Worm (Caenorhabditis elegans) whole organism, early embryonic: ENCODE data around the gene B0198.3.

Experiments used
- B0310.2 ChIP-seq: sonication (generic microtip); optimal IDR thresholded peaks from 2 replicates; lab custom pipeline; 2016; ENCODE audit warnings: mild to moderate bottlenecking, missing genetic modification characterization, missing compliant biosample characterization
- F13C5.2 ChIP-seq: sonication (generic microtip); optimal IDR thresholded peaks from 2 replicates; lab custom pipeline; 2017; ENCODE audit warnings: mild to moderate bottlenecking, missing genetic modification characterization, inconsistent platforms, missing compliant biosample characterization
- aly-1 ChIP-seq: sonication (generic microtip); optimal IDR thresholded peaks from 2 replicates; lab custom pipeline; 2016; ENCODE audit warnings: missing genetic modification characterization, missing compliant biosample characterization
- ama-1 ChIP-seq: fragments of 150-350 bp; optimal IDR thresholded peaks from 2 replicates; lab custom pipeline; 2014
- ceh-13 ChIP-seq: fragments of 200-800 bp; sonication (Bioruptor generic); optimal IDR thresholded peaks from 2 replicates; lab custom pipeline; 2018; ENCODE audit warnings: mild to moderate bottlenecking, missing genetic modification characterization, missing compliant biosample characterization
- ceh-36 ChIP-seq: sonication (generic microtip); optimal IDR thresholded peaks from 2 replicates; lab custom pipeline; 2016; ENCODE audit warnings: missing genetic modification characterization, inconsistent platforms, missing compliant biosample characterization
- ets-7 ChIP-seq: sonication (generic microtip); optimal IDR thresholded peaks from 2 replicates; lab custom pipeline; 2016; ENCODE audit warnings: missing genotype, missing genetic modification characterization, missing compliant biosample characterization
- flt-1 ChIP-seq: fragments of 200-800 bp; sonication (Bioruptor generic); IDR thresholded peaks from 2 replicates; pipeline ENCODE4 v1.3.6; 2022; ENCODE audit warnings: missing genetic modification characterization, missing compliant biosample characterization
- hmbx-1 ChIP-seq: sonication (generic microtip); optimal IDR thresholded peaks from 2 replicates; lab custom pipeline; 2016; ENCODE audit warnings: mild to moderate bottlenecking, missing genetic modification characterization, missing compliant biosample characterization
- hmg-4 ChIP-seq: fragments of 200-800 bp; sonication (Bioruptor generic); optimal IDR thresholded peaks from 2 replicates; lab custom pipeline; 2018; ENCODE audit warnings: mild to moderate bottlenecking, missing genetic modification characterization, missing compliant biosample characterization
- hnd-1 ChIP-seq: sonication (generic microtip); optimal IDR thresholded peaks from 2 replicates; lab custom pipeline; 2016; ENCODE audit warnings: missing genetic modification characterization, missing compliant biosample characterization
- pes-1 ChIP-seq: fragments of 200-800 bp; sonication (Bioruptor generic); IDR thresholded peaks from 2 replicates; pipeline ENCODE4 v1.3.6; 2022; ENCODE audit warnings: missing genetic modification reagents, missing genetic modification characterization, missing compliant biosample characterization
- scrt-1 ChIP-seq: fragments of 200-800 bp; sonication (Bioruptor generic); IDR thresholded peaks from 2 replicates; pipeline ENCODE4 v1.3.6; 2022; ENCODE audit warnings: missing genetic modification characterization, missing compliant biosample characterization
- sea-1 ChIP-seq: fragments of 200-800 bp; sonication (Bioruptor generic); conservative IDR thresholded peaks from 2 replicates; pipeline ENCODE4 v1.3.6; 2022; ENCODE audit warnings: missing genetic modification characterization, missing compliant biosample characterization
- tbx-11 ChIP-seq: fragments of 200-800 bp; sonication (Bioruptor generic); IDR thresholded peaks from 2 replicates; pipeline ENCODE4 v1.3.6; 2022; ENCODE audit warnings: missing genetic modification characterization, missing compliant biosample characterization
- tbx-37 ChIP-seq: fragments of 200-800 bp; sonication (Bioruptor generic); conservative IDR thresholded peaks from 2 replicates; pipeline ENCODE4 v1.3.6; 2022; ENCODE audit warnings: missing genetic modification reagents, missing genetic modification characterization, missing compliant biosample characterization
- tra-4 ChIP-seq: sonication (generic microtip); optimal IDR thresholded peaks from 2 replicates; lab custom pipeline; 2017; ENCODE audit warnings: missing genetic modification characterization, missing compliant biosample characterization

The B0198.3 gene

DNA sequence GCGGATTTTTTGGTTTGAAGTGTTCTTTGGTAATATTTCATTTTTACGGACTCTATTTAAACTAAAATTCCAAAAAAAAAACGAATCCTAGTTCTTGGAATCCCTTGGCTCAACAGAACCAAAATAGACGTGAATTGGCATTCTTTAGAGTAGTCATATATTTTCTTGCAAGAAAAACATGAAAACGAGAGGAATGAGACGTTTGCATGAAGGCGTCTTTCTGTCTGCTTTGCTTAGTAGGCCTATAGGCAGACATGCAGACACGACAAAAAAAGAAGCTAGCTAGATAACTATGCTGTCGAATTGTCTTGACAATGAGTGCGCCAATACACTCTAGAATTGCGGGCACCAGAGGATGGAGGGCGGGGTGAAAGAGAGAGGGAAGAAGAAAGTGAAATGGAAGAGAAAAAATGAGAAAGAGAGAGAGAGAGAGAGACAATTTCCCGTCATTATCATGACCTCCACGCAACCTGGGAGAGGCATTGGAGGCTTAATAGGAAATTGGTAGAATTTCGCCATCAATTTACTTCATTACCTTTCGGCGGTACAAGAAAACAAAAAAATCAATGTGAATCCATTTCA lies 23.8 kb upstream of the B0198.3 start:
- no peak for TF ChIP-seq tbx-37 (GFP tag; lab: Robert Waterston, UW)
- no peak for TF ChIP-seq pes-1 (GFP tag; lab: Robert Waterston, UW)
- no peak for TF ChIP-seq tbx-11 (GFP tag; lab: Robert Waterston, UW)
- no peak for TF ChIP-seq ama-1 (lab: Kevin White, UChicago)
- no peak for TF ChIP-seq hnd-1 (tag; lab: Kevin White, UChicago)
- no peak for TF ChIP-seq B0310.2 (tag; lab: Kevin White, UChicago)
- TF ChIP-seq F13C5.2: no peak
- no peak for TF ChIP-seq aly-1
- no peak for TF ChIP-seq sea-1 (GFP tag; lab: Robert Waterston, UW)
- TF ChIP-seq hmg-4 (GFP tag; lab: Kevin White, UChicago): no peak
- TF ChIP-seq hmbx-1 (tag; lab: Kevin White, UChicago): no peak
- no peak for TF ChIP-seq ceh-36 (tag; lab: Kevin White, UChicago)
- TF ChIP-seq ceh-13 (GFP tag; lab: Kevin White, UChicago): no peak
- TF ChIP-seq scrt-1 (GFP tag; lab: Robert Waterston, UW): no peak

DNA sequence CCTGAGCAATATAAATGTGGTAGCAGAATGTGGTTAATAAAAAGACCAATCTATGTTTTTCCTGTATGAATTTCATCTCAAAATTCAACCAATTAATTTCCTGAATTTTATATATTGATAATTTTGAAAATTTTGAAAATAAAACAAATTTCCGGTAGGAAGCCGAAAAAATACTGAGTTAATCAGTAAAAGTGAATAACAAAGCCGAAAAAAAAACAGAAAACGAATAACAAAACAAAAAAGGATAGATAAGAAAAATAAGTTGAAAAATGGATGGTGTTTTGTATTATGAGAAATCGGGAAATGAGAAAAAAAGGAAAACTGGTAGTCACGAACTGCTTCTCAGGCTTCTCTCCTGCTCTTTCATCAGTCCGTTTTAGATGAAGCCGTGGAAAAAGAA lies 16.9 kb upstream of the B0198.3 start, which contains the start of gene tmem-145:
tmem-145 (minus strand) TSS at position 101 of the 400 bp plus-strand sequence.
- TF ChIP-seq ets-7 (tag; lab: Kevin White, UChicago) (no peak), tbx-37 (GFP tag; lab: Robert Waterston, UW) (no peak), scrt-1 (GFP tag; lab: Robert Waterston, UW) (no peak), aly-1 (no peak), sea-1 (GFP tag; lab: Robert Waterston, UW) (no peak), hnd-1 (tag; lab: Kevin White, UChicago) (no peak), hmg-4 (GFP tag; lab: Kevin White, UChicago) (no peak), tbx-11 (GFP tag; lab: Robert Waterston, UW) (no peak), ama-1 (lab: Kevin White, UChicago) (no peak), pes-1 (GFP tag; lab: Robert Waterston, UW) (no peak), ceh-13 (GFP tag; lab: Kevin White, UChicago) (no peak), hmbx-1 (tag; lab: Kevin White, UChicago) (no peak), flt-1 (no peak), ceh-36 (tag; lab: Kevin White, UChicago) (no peak), tra-4 (no peak), B0310.2 (tag; lab: Kevin White, UChicago) (no peak), F13C5.2 (no peak)

DNA sequence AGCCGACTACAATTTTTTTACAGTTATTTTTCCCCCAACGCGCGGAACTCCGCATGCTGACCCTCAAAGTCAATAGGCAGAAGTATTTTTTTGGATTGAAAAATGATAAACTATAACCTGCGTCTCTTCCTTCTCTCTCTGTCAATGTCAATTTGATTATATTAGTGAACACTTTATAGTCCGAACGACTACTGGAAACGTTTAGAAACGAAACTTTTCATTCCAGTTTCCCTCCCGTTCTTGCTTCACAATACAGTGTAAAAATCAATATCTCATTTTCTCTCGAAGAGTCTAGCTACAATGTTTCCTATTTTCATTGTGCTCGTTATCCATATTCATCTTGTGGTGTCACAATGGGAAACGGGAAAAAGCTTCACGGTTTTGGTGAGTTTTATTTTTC lies 11.4 kb upstream of the B0198.3 start, which contains the start of gene lgc-24:
lgc-24 (plus strand) TSS at position 301 of the 400 bp plus-strand sequence.
- TF ChIP-seq sea-1 (GFP tag; lab: Robert Waterston, UW) (no peak), tbx-11 (GFP tag; lab: Robert Waterston, UW) (no peak), ama-1 (lab: Kevin White, UChicago) (no peak), hmg-4 (GFP tag; lab: Kevin White, UChicago) (no peak)

DNA sequence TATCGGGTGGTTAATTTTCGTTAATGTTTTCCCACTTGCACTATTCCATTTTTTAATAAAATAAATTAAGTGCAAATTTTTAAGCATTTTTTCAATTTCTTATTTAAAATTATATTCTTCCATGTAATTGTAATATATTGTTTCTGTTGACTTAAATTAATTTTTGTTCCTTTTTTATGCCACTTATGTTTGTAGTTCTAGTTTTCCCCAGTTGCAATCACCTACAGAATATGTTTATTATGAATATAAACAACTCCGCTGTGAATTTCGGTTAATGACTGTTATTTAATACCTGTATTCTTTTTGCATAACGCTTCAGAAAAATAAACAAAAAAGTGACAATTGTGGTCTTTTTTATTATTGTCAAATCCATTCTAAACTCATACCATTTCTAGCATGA lies 8.0 kb upstream of the B0198.3 start, which contains the start of gene lgc-23:
lgc-23 (plus strand) TSS at position 301 of the 400 bp plus-strand sequence.
- no peak for TF ChIP-seq tbx-11 (GFP tag; lab: Robert Waterston, UW)
- no peak for TF ChIP-seq tbx-37 (GFP tag; lab: Robert Waterston, UW)
- no peak for TF ChIP-seq ets-7 (tag; lab: Kevin White, UChicago)
- TF ChIP-seq B0310.2 (tag; lab: Kevin White, UChicago): no peak
- TF ChIP-seq aly-1: no peak
- TF ChIP-seq scrt-1 (GFP tag; lab: Robert Waterston, UW): no peak
- no peak for TF ChIP-seq sea-1 (GFP tag; lab: Robert Waterston, UW)
- TF ChIP-seq F13C5.2: no peak
- TF ChIP-seq tra-4: no peak
- TF ChIP-seq hnd-1 (tag; lab: Kevin White, UChicago): no peak
- TF ChIP-seq flt-1: no peak
- TF ChIP-seq ama-1 (lab: Kevin White, UChicago): no peak
- no peak for TF ChIP-seq ceh-36 (tag; lab: Kevin White, UChicago)
- no peak for TF ChIP-seq hmbx-1 (tag; lab: Kevin White, UChicago)
- TF ChIP-seq hmg-4 (GFP tag; lab: Kevin White, UChicago): no peak
- no peak for TF ChIP-seq pes-1 (GFP tag; lab: Robert Waterston, UW)
- no peak for TF ChIP-seq ceh-13 (GFP tag; lab: Kevin White, UChicago)

DNA sequence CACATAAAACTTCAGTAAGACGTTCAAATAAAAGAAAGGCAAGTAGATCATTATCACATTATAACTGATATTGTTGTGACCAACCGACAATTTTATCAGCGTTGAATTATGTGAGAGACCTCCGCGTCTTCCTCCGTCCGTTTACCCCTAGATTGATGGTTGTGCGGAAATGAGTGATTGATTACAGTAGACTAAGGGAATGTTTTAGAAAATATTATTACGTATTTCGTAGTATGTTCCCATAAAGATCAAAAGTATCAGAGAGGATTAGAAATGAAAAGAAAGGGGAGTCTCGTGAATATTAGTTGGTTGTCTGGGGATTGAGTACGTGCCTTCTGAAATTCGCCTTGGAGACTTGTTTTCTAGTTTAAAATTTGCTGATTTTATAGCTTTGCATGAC lies 18.1 kb downstream of the B0198.3 start:
- no peak for TF ChIP-seq sea-1 (GFP tag; lab: Robert Waterston, UW)
- no peak for TF ChIP-seq tbx-37 (GFP tag; lab: Robert Waterston, UW)
- no peak for TF ChIP-seq tbx-11 (GFP tag; lab: Robert Waterston, UW)
- no peak for TF ChIP-seq ama-1 (lab: Kevin White, UChicago)
- TF ChIP-seq ceh-36 (tag; lab: Kevin White, UChicago): no peak
- TF ChIP-seq hnd-1 (tag; lab: Kevin White, UChicago): no peak
- no peak for TF ChIP-seq F13C5.2
- no peak for TF ChIP-seq hmg-4 (GFP tag; lab: Kevin White, UChicago)
- TF ChIP-seq aly-1: no peak
- TF ChIP-seq ceh-13 (GFP tag; lab: Kevin White, UChicago): no peak
- TF ChIP-seq ets-7 (tag; lab: Kevin White, UChicago): no peak
- TF ChIP-seq tra-4: no peak
- TF ChIP-seq pes-1 (GFP tag; lab: Robert Waterston, UW): no peak
- TF ChIP-seq B0310.2 (tag; lab: Kevin White, UChicago): no peak
- TF ChIP-seq hmbx-1 (tag; lab: Kevin White, UChicago): no peak
- no peak for TF ChIP-seq flt-1

DNA sequence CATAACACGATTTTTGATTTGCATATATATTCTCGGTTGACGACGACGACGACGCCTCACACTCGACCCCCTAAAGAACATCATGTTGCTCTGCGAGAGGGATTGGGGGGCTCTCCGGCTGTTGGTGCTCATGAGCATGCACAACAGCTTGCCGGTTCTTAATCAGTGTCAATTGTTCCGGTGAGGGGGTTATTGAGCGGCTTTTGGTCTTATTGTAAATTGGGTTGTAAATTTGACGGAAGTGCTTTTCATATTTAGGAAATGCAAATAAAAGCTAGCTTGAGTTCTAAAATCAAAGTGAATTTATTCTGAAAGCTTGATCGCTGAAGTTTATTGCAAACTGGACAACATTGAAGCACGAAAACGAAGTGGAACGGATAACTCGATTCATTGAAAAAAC lies 18.9 kb downstream of the B0198.3 start:
- TF ChIP-seq hmg-4 (GFP tag; lab: Kevin White, UChicago): no peak
- no peak for TF ChIP-seq ama-1 (lab: Kevin White, UChicago)
- no peak for TF ChIP-seq tra-4
- no peak for TF ChIP-seq sea-1 (GFP tag; lab: Robert Waterston, UW)
- no peak for TF ChIP-seq ceh-36 (tag; lab: Kevin White, UChicago)
- no peak for TF ChIP-seq ceh-13 (GFP tag; lab: Kevin White, UChicago)
- TF ChIP-seq hnd-1 (tag; lab: Kevin White, UChicago): no peak
- no peak for TF ChIP-seq tbx-37 (GFP tag; lab: Robert Waterston, UW)
- no peak for TF ChIP-seq F13C5.2
- no peak for TF ChIP-seq tbx-11 (GFP tag; lab: Robert Waterston, UW)
- no peak for TF ChIP-seq B0310.2 (tag; lab: Kevin White, UChicago)
- TF ChIP-seq pes-1 (GFP tag; lab: Robert Waterston, UW): no peak
- TF ChIP-seq flt-1: no peak
